Worm (Caenorhabditis elegans) whole organism, young adult: ENCODE data around the gene cogc-6.
A peak's percentile ranks its signal among the peaks of the same experiment; 100 is the strongest.

Experiments
- B0035.1 ChIP-seq: sonication (generic microtip); optimal IDR thresholded peaks from 2 replicates; lab custom pipeline; 2016; ENCODE audit warnings: missing genetic modification characterization, mild to moderate bottlenecking, missing compliant biosample characterization, missing genotype, missing genetic modification reagents
- C06A6.2 ChIP-seq: fragments of 200-800 bp; sonication (Bioruptor generic); conservative IDR thresholded peaks from 2 replicates; pipeline ENCODE4 v1.3.6; 2022; ENCODE audit warnings: missing genetic modification characterization, missing compliant biosample characterization
- D2030.7 ChIP-seq: fragments of 200-800 bp; sonication (Bioruptor generic); IDR thresholded peaks from 2 replicates; pipeline ENCODE4 v1.3.6; 2022; ENCODE audit warnings: missing genetic modification reagents, missing genetic modification characterization, missing compliant biosample characterization
- F33H1.4 ChIP-seq: fragments of 200-800 bp; sonication (Bioruptor generic); IDR thresholded peaks from 2 replicates; pipeline ENCODE4 v1.3.6; 2022; ENCODE audit warnings: missing genetic modification reagents, missing genetic modification characterization, missing compliant biosample characterization
- K12H6.12 ChIP-seq: fragments of 200-800 bp; sonication (Bioruptor generic); optimal IDR thresholded peaks from 2 replicates; lab custom pipeline; 2018; ENCODE audit warnings: mild to moderate bottlenecking, missing genetic modification characterization, missing compliant biosample characterization
- Y67H2A.10 ChIP-seq: fragments of 200-800 bp; sonication (Bioruptor generic); conservative IDR thresholded peaks from 2 replicates; pipeline ENCODE4 v1.3.6; 2022; ENCODE audit warnings: missing genetic modification reagents, missing genetic modification characterization, missing compliant biosample characterization
- akir-1 ChIP-seq: fragments of 200-800 bp; sonication (Bioruptor generic); optimal IDR thresholded peaks from 2 replicates; lab custom pipeline; 2018; ENCODE audit warnings: mild to moderate bottlenecking, missing genetic modification characterization, moderate library complexity, missing compliant biosample characterization
- ama-1 ChIP-seq, 3 experiments: fragments of 150-350 bp in 1 of 3; sonication (generic microtip) in 2 of 3; optimal IDR thresholded peaks; 2 replicates each; lab custom pipeline; 2014 to 2018; ENCODE audit warnings: missing biosample characterization in 2 of 3, missing genetic modification characterization in 2 of 3, missing genetic modification reagents in 2 of 3
- attf-3 ChIP-seq: fragments of 200-800 bp; sonication (Bioruptor generic); conservative IDR thresholded peaks from 2 replicates; pipeline ENCODE4 v1.3.6; 2022; ENCODE audit warnings: missing genetic modification reagents, missing genetic modification characterization, missing compliant biosample characterization
- attf-6 ChIP-seq: fragments of 200-800 bp; sonication (Bioruptor generic); IDR thresholded peaks from 2 replicates; pipeline ENCODE4 v1.3.6; 2022; ENCODE audit warnings: missing genetic modification reagents, missing genetic modification characterization, missing compliant biosample characterization
- bed-2 ChIP-seq: fragments of 200-800 bp; sonication (Bioruptor generic); IDR thresholded peaks from 2 replicates; pipeline ENCODE4 v1.3.6; 2022; ENCODE audit warnings: missing genetic modification reagents, missing genetic modification characterization, missing compliant biosample characterization
- cebp-1 ChIP-seq, 2 experiments: fragments of 200-800 bp in 1 of 2; sonication (Bioruptor generic) in 1 of 2; sonication (generic microtip) in 1 of 2; IDR thresholded peaks in 1 of 2; optimal IDR thresholded peaks in 1 of 2; 2 replicates each; pipeline versions ENCODE4 v1.3.6 to Lab custom; 2017 to 2022; ENCODE audit warnings: missing compliant biosample characterization in 2 of 2, missing genetic modification characterization in 2 of 2, mild to moderate bottlenecking in 1 of 2, missing genetic modification reagents in 1 of 2, moderate library complexity in 1 of 2
- ceh-100 ChIP-seq: fragments of 200-800 bp; sonication (Bioruptor generic); IDR thresholded peaks from 2 replicates; pipeline ENCODE4 v1.3.6; 2022; ENCODE audit warnings: missing genetic modification reagents, missing genetic modification characterization, missing compliant biosample characterization
- ceh-58 ChIP-seq: fragments of 200-800 bp; sonication (Bioruptor generic); IDR thresholded peaks from 2 replicates; pipeline ENCODE4 v1.3.6; 2022; ENCODE audit warnings: missing genetic modification characterization, missing compliant biosample characterization
- egrh-3 ChIP-seq: fragments of 200-800 bp; sonication (Bioruptor generic); IDR thresholded peaks from 2 replicates; pipeline ENCODE4 v1.3.6; 2022; ENCODE audit warnings: missing genetic modification reagents, missing genetic modification characterization, missing compliant biosample characterization
- ets-4 ChIP-seq: fragments of 200-800 bp; sonication (Bioruptor generic); optimal IDR thresholded peaks from 2 replicates; lab custom pipeline; 2018; ENCODE audit warnings: mild to moderate bottlenecking, missing genetic modification characterization, missing compliant biosample characterization
- hlh-26 ChIP-seq: fragments of 200-800 bp; sonication (Bioruptor generic); conservative IDR thresholded peaks from 2 replicates; pipeline ENCODE4 v1.3.6; 2022; ENCODE audit warnings: missing genetic modification reagents, missing genetic modification characterization, missing compliant biosample characterization
- hmg-1.2 ChIP-seq: fragments of 200-800 bp; sonication (Bioruptor generic); IDR thresholded peaks from 2 replicates; pipeline ENCODE4 v1.3.6; 2022; ENCODE audit warnings: missing genetic modification reagents, missing genetic modification characterization, missing compliant biosample characterization
- lin-26 ChIP-seq: fragments of 200-800 bp; sonication (Bioruptor generic); IDR thresholded peaks from 2 replicates; pipeline ENCODE4 v1.3.6; 2022; ENCODE audit warnings: missing genetic modification reagents, missing genetic modification characterization, missing compliant biosample characterization
- lin-40 ChIP-seq: sonication (generic microtip); optimal IDR thresholded peaks from 2 replicates; lab custom pipeline; 2016; ENCODE audit warnings: missing genetic modification characterization, mild to moderate bottlenecking, missing compliant biosample characterization, missing genotype, missing genetic modification reagents
- madf-6 ChIP-seq: fragments of 200-800 bp; sonication (Bioruptor generic); IDR thresholded peaks from 2 replicates; pipeline ENCODE4 v1.3.6; 2022; ENCODE audit warnings: missing genetic modification reagents, missing genetic modification characterization, missing compliant biosample characterization
- mcd-1 ChIP-seq: fragments of 200-800 bp; sonication (Bioruptor generic); IDR thresholded peaks from 2 replicates; pipeline ENCODE4 v1.3.6; 2022; ENCODE audit warnings: missing genetic modification reagents, missing genetic modification characterization, missing compliant biosample characterization
- mes-4 ChIP-seq: sonication (generic microtip); optimal IDR thresholded peaks from 2 replicates; lab custom pipeline; 2016; ENCODE audit warnings: missing genotype, missing genetic modification characterization, missing compliant biosample characterization
- nhr-179 ChIP-seq: sonication (generic microtip); optimal IDR thresholded peaks from 2 replicates; lab custom pipeline; 2016; ENCODE audit warnings: mild to moderate bottlenecking, missing genetic modification characterization, missing compliant biosample characterization
- nhr-80 ChIP-seq: sonication (generic microtip); optimal IDR thresholded peaks from 2 replicates; lab custom pipeline; 2016; ENCODE audit warnings: missing genetic modification characterization, missing compliant biosample characterization
- rec-8 ChIP-seq, 2 experiments: sonication (generic microtip); optimal IDR thresholded peaks; 2 replicates each; lab custom pipeline; 2016; ENCODE audit warnings: mild to moderate bottlenecking in 2 of 2, missing genetic modification characterization in 2 of 2, missing genetic modification reagents in 2 of 2, missing genotype in 2 of 2, missing biosample characterization in 1 of 2, missing compliant biosample characterization in 1 of 2, moderate library complexity in 1 of 2
- snpc-1.3 ChIP-seq: sonication (generic microtip); optimal IDR thresholded peaks from 2 replicates; lab custom pipeline; 2017; ENCODE audit warnings: missing genetic modification characterization, mild to moderate bottlenecking, missing compliant biosample characterization, antibody characterized with exemption, moderate library complexity, missing genotype, missing genetic modification reagents; ENCODE audit not compliant: insufficient read depth
- snpc-3.4 ChIP-seq: sonication (generic microtip); optimal IDR thresholded peaks from 2 replicates; lab custom pipeline; 2017; ENCODE audit warnings: missing genetic modification characterization, mild to moderate bottlenecking, missing compliant biosample characterization, antibody characterized with exemption, moderate library complexity, missing genotype, missing genetic modification reagents
- xnd-1 ChIP-seq: sonication (generic microtip); optimal IDR thresholded peaks from 2 replicates; lab custom pipeline; 2016; ENCODE audit warnings: missing genotype, missing genetic modification reagents, missing genetic modification characterization, missing compliant biosample characterization
- zfh-2 ChIP-seq: fragments of 200-800 bp; sonication (Bioruptor generic); conservative IDR thresholded peaks from 2 replicates; pipeline ENCODE4 v1.3.6; 2022; ENCODE audit warnings: missing genetic modification reagents, missing genetic modification characterization, missing compliant biosample characterization
- ztf-25 ChIP-seq: fragments of 200-800 bp; sonication (Bioruptor generic); IDR thresholded peaks from 2 replicates; pipeline ENCODE4 v1.3.6; 2022; ENCODE audit warnings: missing genetic modification reagents, missing genetic modification characterization, missing compliant biosample characterization
- ztf-26 ChIP-seq: sonication (generic microtip); optimal IDR thresholded peaks from 2 replicates; lab custom pipeline; 2017; ENCODE audit warnings: missing genetic modification characterization, missing compliant biosample characterization

The cogc-6 gene

ce11 chrV:8190016-8190415 is 31.1 kb downstream of the cogc-6 start, which contains the start of gene F20D6.12:
TSS of gene F20D6.12 (minus strand) at chrV:8190116.
- TF ChIP-seq ama-1 (optimal IDR thresholded peaks at IDR 0.05; lab: Kevin White, UChicago) (no peak), ama-1 (GFP tag; optimal IDR thresholded peaks at IDR 0.05; lab: Kevin White, UChicago) (no peak)
- TF ChIP-seq, all 124 proteins: peak for 0

- TF ChIP-seq ceh-58 (no peak), attf-6 (GFP tag; lab: Robert Waterston, UW) (no peak), snpc-1.3 (no peak), mes-4 (tag; lab: Kevin White, UChicago) (no peak), snpc-3.4 (tag; lab: Kevin White, UChicago) (no peak), xnd-1 (tag; lab: Kevin White, UChicago) (no peak), attf-3 (GFP tag; lab: Robert Waterston, UW) (no peak), rec-8 (tag; optimal IDR thresholded peaks at IDR 0.05; lab: Kevin White, UChicago) (no peak), hlh-26 (GFP tag; lab: Robert Waterston, UW) (no peak), zfh-2 (no peak), B0035.1 (tag; lab: Kevin White, UChicago) (no peak)
Observed at ce11 chrV:8188421-8188820, 32.7 kb downstream of the cogc-6 start, which contains the start of gene F20D6.15. TSS of gene F20D6.15 (minus strand) at chrV:8188467.

- TF ChIP-seq Y67H2A.10 (GFP tag; lab: Robert Waterston, UW): no peak
Observed at ce11 chrV:8185737-8186136, 35.4 kb downstream of the cogc-6 start, which contains the start of gene F20D6.2. TSS of gene F20D6.2 (plus strand) at chrV:8186037.

DNA sequence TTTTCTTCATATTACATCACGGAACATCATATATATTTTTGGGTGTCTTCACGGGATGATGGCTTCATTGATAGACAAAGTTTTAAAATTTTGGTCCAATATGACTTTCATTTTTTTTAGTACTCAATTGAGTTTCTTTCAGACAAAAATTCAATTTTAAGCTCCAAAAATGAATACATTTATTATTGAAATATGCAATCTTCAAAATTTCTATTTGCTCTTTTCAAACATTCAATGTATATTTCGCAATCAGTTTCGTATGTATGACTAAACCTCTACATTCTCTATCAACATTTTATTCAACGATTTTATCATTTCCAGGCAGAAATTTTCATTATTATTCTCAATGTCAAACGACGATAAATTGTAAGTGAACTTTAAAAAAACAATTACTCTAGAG is 37.7 kb downstream of the cogc-6 start, which contains the start of gene srp-8:
Gene srp-8, plus strand, starts transcription at position 301 of the 400 bp plus-strand sequence.
- peak; percentile 59; the same call in 1 of the 2 replicates for TF ChIP-seq cebp-1 (GFP tag; IDR thresholded peaks at IDR 0.05; lab: Robert Waterston, UW)
- no peak for TF ChIP-seq cebp-1 (tag; optimal IDR thresholded peaks at IDR 0.05; lab: Kevin White, UChicago)
- TF ChIP-seq K12H6.12 (tag; lab: Kevin White, UChicago): no peak

DNA sequence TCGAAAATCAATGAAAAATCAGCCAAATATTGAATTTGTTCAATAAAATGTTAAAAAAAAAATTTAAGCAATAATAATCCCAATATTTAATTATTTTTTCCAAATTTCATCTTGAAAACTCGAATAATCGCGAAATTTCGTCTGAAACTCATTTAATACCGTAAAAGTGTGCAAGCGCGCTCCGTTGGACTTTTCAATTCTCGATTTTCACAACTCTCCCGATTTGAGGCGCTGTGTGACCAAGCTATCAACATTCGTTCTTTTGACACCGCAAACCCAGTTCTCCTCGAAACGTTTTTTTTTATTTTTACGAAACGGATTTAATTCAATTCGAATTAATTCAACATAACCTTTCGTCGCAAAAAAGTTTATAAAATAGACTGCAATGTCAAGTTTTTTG is 40.4 kb downstream of the cogc-6 start:
- peak; percentile 64; the same call in 1 of the 2 replicates for TF ChIP-seq mcd-1 (GFP tag; lab: Robert Waterston, UW)

DNA sequence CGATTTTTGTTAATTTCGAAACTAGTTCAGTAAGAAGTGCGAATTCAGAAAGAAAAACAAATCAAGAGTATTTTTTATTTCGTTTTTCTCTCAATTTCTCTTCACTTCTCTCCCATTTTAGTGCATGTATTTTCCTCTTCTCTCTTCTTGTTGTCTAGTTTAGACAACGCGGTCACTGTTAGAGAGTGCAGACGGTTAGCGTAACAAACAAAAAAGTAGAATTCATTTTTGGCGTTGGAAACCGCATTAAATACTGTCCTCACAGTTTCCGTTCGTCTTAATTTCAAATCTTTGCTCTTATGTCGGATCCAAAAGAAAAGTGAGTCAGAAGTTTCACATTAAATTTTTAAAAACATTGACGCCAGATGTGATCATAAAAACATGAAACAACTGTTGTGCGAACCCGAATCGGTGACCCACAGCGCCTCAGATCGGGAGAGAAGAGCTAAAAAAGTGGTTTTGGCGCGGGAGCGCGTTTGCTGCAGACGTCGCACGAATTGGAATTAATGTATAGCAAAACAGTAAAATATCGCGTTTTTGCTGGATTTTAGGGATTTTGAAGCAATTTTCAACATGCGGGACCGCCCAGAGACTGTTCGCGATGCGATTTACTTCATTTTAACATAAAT is 42.1 kb downstream of the cogc-6 start, which contains the start of gene srp-7:
Gene srp-7, plus strand, starts transcription at position 213 of the 629 bp plus-strand sequence.
- TF ChIP-seq attf-3 (GFP tag; lab: Robert Waterston, UW) (peak; percentile 60), K12H6.12 (tag; lab: Kevin White, UChicago) (no peak), nhr-80 (tag; lab: Kevin White, UChicago) (peak; percentile 27), ztf-26 (tag; lab: Kevin White, UChicago) (peak; percentile 26), bed-2 (GFP tag; lab: Robert Waterston, UW) (no peak), D2030.7 (GFP tag; lab: Robert Waterston, UW) (peak; percentile 47; the same call in 1 of the 2 replicates), cebp-1 (GFP tag; IDR thresholded peaks at IDR 0.05; lab: Robert Waterston, UW) (peak; percentile 75), cebp-1 (tag; optimal IDR thresholded peaks at IDR 0.05; lab: Kevin White, UChicago) (no peak), hmg-1.2 (peak; percentile 70; the same call in 1 of the 2 replicates), madf-6 (GFP tag; lab: Robert Waterston, UW) (0 out of 2 replicates have a peak, but pooled peaks have one; percentile 28), C06A6.2 (0 out of 2 replicates have a peak, but pooled peaks have one; percentile 20), mcd-1 (GFP tag; lab: Robert Waterston, UW) (peak; percentile 84), nhr-179 (tag; lab: Kevin White, UChicago) (no peak), F33H1.4 (GFP tag; lab: Robert Waterston, UW) (0 out of 2 replicates have a peak, but pooled peaks have one; percentile 10), snpc-1.3 (no peak), lin-40 (peak; percentile 31), egrh-3 (peak; percentile 33; the same call in 1 of the 2 replicates), akir-1 (GFP tag; lab: Kevin White, UChicago) (no peak), lin-26 (GFP tag; lab: Robert Waterston, UW) (peak; percentile 55; the same call in 1 of the 2 replicates), ets-4 (GFP tag; lab: Kevin White, UChicago) (no peak), ztf-25 (0 out of 2 replicates have a peak, but pooled peaks have one; percentile 44), ceh-100 (GFP tag; lab: Robert Waterston, UW) (peak; percentile 89), Y67H2A.10 (GFP tag; lab: Robert Waterston, UW) (0 out of 2 replicates have a peak, but pooled peaks have one; percentile 24)
